Worm (Caenorhabditis elegans): ENCODE measurements around the gene egl-18.

- no peak for TF ChIP-seq lin-11 (tag; optimal IDR thresholded peaks at IDR 0.05)
- TF ChIP-seq K09A11.1 (tag; optimal IDR thresholded peaks at IDR 0.05; ENCODE audit: insufficient read depth): no peak
- TF ChIP-seq pha-2 (tag; optimal IDR thresholded peaks at IDR 0.05): no peak
- TF ChIP-seq pat-9 (tag; optimal IDR thresholded peaks at IDR 0.05): no peak
- no peak for TF ChIP-seq sox-4 (tag; optimal IDR thresholded peaks at IDR 0.05)
- no peak for TF ChIP-seq ets-4 (tag; optimal IDR thresholded peaks at IDR 0.05)
- TF ChIP-seq sox-2 (GFP tag; IDR thresholded peaks at IDR 0.05): no peak
- no peak for TF ChIP-seq ceh-31 (tag; optimal IDR thresholded peaks at IDR 0.05)
- TF ChIP-seq C38D4.7 (GFP tag; optimal IDR thresholded peaks at IDR 0.05): no peak
- TF ChIP-seq pha-4 (tag; optimal IDR thresholded peaks at IDR 0.05): no peak
- TF ChIP-seq ama-1 (optimal IDR thresholded peaks at IDR 0.05): no peak
Observed at ce11 chrIV:1915549-1915948, 13.4 kb downstream of the egl-18 start.

Measured in whole organism, late embryonic.